Fruit fly (Drosophila melanogaster) whole organism, embryonic: ENCODE results near the gene Dpp10.

Experiments
- Abd-B ChIP-seq: fragments of 200-800 bp; sonication (Bioruptor generic); optimal IDR thresholded peaks from 2 replicates; lab custom pipeline; 2018; ENCODE audit warnings: missing biosample characterization, mild to moderate bottlenecking, missing genetic modification characterization, moderate library complexity
- Awh ChIP-seq: fragments of 200-800 bp; sonication (Bioruptor generic); IDR thresholded peaks from 2 replicates; pipeline ENCODE4, ENCODE4 v1.3.6; 2022; ENCODE audit warnings: missing biosample characterization, missing genetic modification characterization
- BEAF-32 ChIP-seq: fragments of 200-800 bp; sonication (Bioruptor generic); optimal IDR thresholded peaks from 3 replicates; lab custom pipeline; 2017; ENCODE audit warnings: missing biosample characterization, missing genetic modification characterization, mild to moderate bottlenecking, moderate library complexity, missing genetic modification reagents
- CG10321 ChIP-seq: fragments of 200-800 bp; sonication (Bioruptor generic); IDR thresholded peaks from 2 replicates; pipeline ENCODE4 v1.3.6; 2022; ENCODE audit warnings: missing biosample characterization, missing genetic modification characterization
- CG11085 ChIP-seq: fragments of 200-800 bp; sonication (Bioruptor generic); IDR thresholded peaks from 2 replicates; pipeline ENCODE4 v1.3.6; 2022; ENCODE audit warnings: missing biosample characterization, missing genetic modification characterization
- CG12659 ChIP-seq: fragments of 200-800 bp; sonication (Bioruptor generic); optimal IDR thresholded peaks from 3 replicates; lab custom pipeline; 2017; ENCODE audit warnings: mild to moderate bottlenecking, missing biosample characterization, missing genetic modification reagents, missing genetic modification characterization
- CG13424 ChIP-seq: fragments of 200-800 bp; sonication (Bioruptor generic); optimal IDR thresholded peaks from 2 replicates; lab custom pipeline; 2019; ENCODE audit warnings: missing biosample characterization, mild to moderate bottlenecking, missing genetic modification characterization, moderate library complexity
- CG13775 ChIP-seq: fragments of 200-800 bp; sonication (Bioruptor generic); optimal IDR thresholded peaks from 3 replicates; lab custom pipeline; 2017; ENCODE audit warnings: missing biosample characterization, mild to moderate bottlenecking, missing genetic modification characterization
- CG15601 ChIP-seq: fragments of 200-800 bp; sonication (Bioruptor generic); optimal IDR thresholded peaks from 3 replicates; lab custom pipeline; 2019; ENCODE audit warnings: missing biosample characterization, mild to moderate bottlenecking, missing genetic modification characterization, moderate library complexity
- CG1647 ChIP-seq: fragments of 200-800 bp; sonication (Bioruptor generic); optimal IDR thresholded peaks from 3 replicates; lab custom pipeline; 2016; ENCODE audit warnings: missing biosample characterization, missing genetic modification characterization
- CG16813 ChIP-seq: fragments of 200-800 bp; sonication (Bioruptor generic); IDR thresholded peaks from 3 replicates; pipeline ENCODE4 v1.3.6; 2022; ENCODE audit warnings: missing biosample characterization, missing genetic modification characterization; ENCODE audit not compliant: partially characterized antibody
- CG16815 ChIP-seq: fragments of 200-800 bp; sonication (Bioruptor generic); optimal IDR thresholded peaks from 3 replicates; lab custom pipeline; 2017; ENCODE audit warnings: missing biosample characterization, mild to moderate bottlenecking, missing genetic modification characterization
- CG17359 ChIP-seq: fragments of 200-800 bp; sonication (Bioruptor generic); optimal IDR thresholded peaks from 3 replicates; lab custom pipeline; 2018; ENCODE audit warnings: missing biosample characterization, mild to moderate bottlenecking, missing genetic modification characterization, moderate library complexity
- CG2129 ChIP-seq: fragments of 200-800 bp; sonication (Bioruptor generic); IDR thresholded peaks from 2 replicates; pipeline ENCODE4 v1.3.6; 2022; ENCODE audit warnings: missing biosample characterization, missing genetic modification characterization; ENCODE audit not compliant: partially characterized antibody
- CG33213 ChIP-seq: fragments of 200-800 bp; sonication (Bioruptor generic); optimal IDR thresholded peaks from 3 replicates; lab custom pipeline; 2016; ENCODE audit warnings: missing biosample characterization, missing genetic modification characterization
- CG3407 ChIP-seq: fragments of 200-800 bp; sonication (Bioruptor generic); optimal IDR thresholded peaks from 2 replicates; lab custom pipeline; 2018; ENCODE audit warnings: missing biosample characterization, mild to moderate bottlenecking, missing genetic modification characterization
- CG4404 ChIP-seq: fragments of 200-800 bp; sonication (Bioruptor generic); IDR thresholded peaks from 2 replicates; pipeline ENCODE4 v1.3.6; 2022; ENCODE audit warnings: missing biosample characterization, missing genetic modification characterization
- CG5953 ChIP-seq: fragments of 200-800 bp; sonication (Bioruptor generic); IDR thresholded peaks from 2 replicates; pipeline ENCODE4 v1.3.6; 2022; ENCODE audit warnings: missing biosample characterization, missing genetic modification characterization
- CG6175 ChIP-seq: fragments of 200-800 bp; sonication (Bioruptor generic); IDR thresholded peaks from 3 replicates; pipeline ENCODE4 v1.3.6; 2022; ENCODE audit warnings: missing biosample characterization, missing genetic modification characterization
- Deaf1 ChIP-seq: fragments of 200-800 bp; optimal IDR thresholded peaks from 3 replicates; lab custom pipeline; 2019; ENCODE audit warnings: missing biosample characterization, mild to moderate bottlenecking, missing genetic modification characterization, moderate library complexity
- GATAe ChIP-seq: fragments of 200-800 bp; sonication (Bioruptor generic); conservative IDR thresholded peaks from 2 replicates; pipeline ENCODE4 v1.3.6; 2022; ENCODE audit warnings: missing biosample characterization, missing genetic modification characterization
- Lpt ChIP-seq: fragments of >200 bp; optimal IDR thresholded peaks from 2 replicates; lab custom pipeline; 2018; ENCODE audit warnings: missing biosample characterization, missing genetic modification characterization
- Myb ChIP-seq: fragments of 200-800 bp; sonication (Bioruptor generic); optimal IDR thresholded peaks from 2 replicates; lab custom pipeline; 2016; ENCODE audit warnings: missing biosample characterization, missing genetic modification characterization
- Vsx1 ChIP-seq: fragments of 200-800 bp; sonication (Bioruptor generic); optimal IDR thresholded peaks from 2 replicates; lab custom pipeline; 2017; ENCODE audit warnings: missing biosample characterization, mild to moderate bottlenecking, missing genetic modification characterization, missing genetic modification reagents
- Xrp1 ChIP-seq: fragments of 200-800 bp; sonication (Bioruptor generic); IDR thresholded peaks from 2 replicates; pipeline ENCODE4 v1.3.6; 2022; ENCODE audit warnings: missing biosample characterization, missing genetic modification characterization
- ase ChIP-seq: fragments of 200-800 bp; sonication (Bioruptor generic); IDR thresholded peaks from 3 replicates; pipeline ENCODE4 v1.3.6; 2022; ENCODE audit warnings: missing biosample characterization, missing genetic modification characterization
- ash1 ChIP-seq: fragments of 200-800 bp; sonication (Bioruptor generic); optimal IDR thresholded peaks from 2 replicates; lab custom pipeline; 2018; ENCODE audit warnings: missing biosample characterization, mild to moderate bottlenecking, missing genetic modification characterization
- bigmax ChIP-seq: fragments of 200-800 bp; sonication (Bioruptor generic); optimal IDR thresholded peaks from 2 replicates; lab custom pipeline; 2018; ENCODE audit warnings: missing biosample characterization, mild to moderate bottlenecking, missing genetic modification characterization
- br ChIP-seq: fragments of >200 bp; optimal IDR thresholded peaks from 2 replicates; lab custom pipeline; 2017
- dysf ChIP-seq: fragments of 200-800 bp; sonication (Bioruptor generic); IDR thresholded peaks from 3 replicates; pipeline ENCODE4 v1.3.6; 2022; ENCODE audit warnings: missing biosample characterization, missing genetic modification characterization
- esg ChIP-seq: fragments of 200-800 bp; sonication (Bioruptor generic); conservative IDR thresholded peaks from 2 replicates; pipeline ENCODE4 v1.3.6; 2022; ENCODE audit warnings: missing biosample characterization, missing genetic modification characterization
- fd64A ChIP-seq: fragments of 200-800 bp; sonication (Bioruptor generic); optimal IDR thresholded peaks from 3 replicates; lab custom pipeline; 2018; ENCODE audit warnings: missing biosample characterization, mild to moderate bottlenecking, missing genetic modification characterization
- gcm ChIP-seq: fragments of 200-800 bp; sonication (Bioruptor generic); optimal IDR thresholded peaks from 2 replicates; lab custom pipeline; 2019; ENCODE audit warnings: missing biosample characterization, mild to moderate bottlenecking, missing genetic modification characterization, moderate library complexity
- gsb-n ChIP-seq: fragments of 200-800 bp; sonication (Bioruptor generic); optimal IDR thresholded peaks from 3 replicates; lab custom pipeline; 2018; ENCODE audit warnings: missing biosample characterization, mild to moderate bottlenecking, missing genetic modification characterization
- lbe ChIP-seq: fragments of 200-800 bp; sonication (Bioruptor generic); optimal IDR thresholded peaks from 2 replicates; lab custom pipeline; 2016; ENCODE audit warnings: missing biosample characterization, mild to moderate bottlenecking, missing genetic modification characterization
- nmo ChIP-seq: fragments of 200-800 bp; sonication (Bioruptor generic); optimal IDR thresholded peaks from 2 replicates; lab custom pipeline; 2018; ENCODE audit warnings: missing biosample characterization, mild to moderate bottlenecking, missing genetic modification characterization, moderate library complexity
- pan ChIP-seq, 4 experiments: fragments of >200 bp in 3 of 4; fragments of 200-800 bp in 1 of 4; sonication (Bioruptor generic) in 1 of 4; optimal IDR thresholded peaks in 3 of 4; IDR thresholded peaks in 1 of 4; 2 replicates each; pipeline versions ENCODE4 v1.3.6 to Lab custom; 2017 to 2022; ENCODE audit warnings: missing biosample characterization in 2 of 4, missing genetic modification characterization in 2 of 4, mixed read lengths in 1 of 4
- pita ChIP-seq: fragments of 200-800 bp; sonication (Bioruptor generic); optimal IDR thresholded peaks from 2 replicates; lab custom pipeline; 2017; ENCODE audit warnings: missing biosample characterization, mild to moderate bottlenecking, missing genetic modification characterization
- pnt ChIP-seq: fragments of 200-800 bp; sonication (Bioruptor generic); optimal IDR thresholded peaks from 3 replicates; lab custom pipeline; 2016; ENCODE audit warnings: missing biosample characterization, missing genetic modification characterization
- prd ChIP-seq, 3 experiments: fragments of >200 bp in 2 of 3; fragments of 200-800 bp in 1 of 3; sonication (Bioruptor generic) in 1 of 3; optimal IDR thresholded peaks in 2 of 3; IDR thresholded peaks in 1 of 3; 2 replicates in 2 of 3; 3 replicates in 1 of 3; pipeline versions ENCODE4 v1.3.6 to Lab custom; 2017 to 2022; ENCODE audit warnings: missing biosample characterization in 1 of 3, missing genetic modification characterization in 1 of 3
- sd ChIP-seq: fragments of 200-800 bp; sonication (Bioruptor generic); optimal IDR thresholded peaks from 3 replicates; lab custom pipeline; 2018; ENCODE audit warnings: missing biosample characterization, mild to moderate bottlenecking, missing genetic modification characterization, moderate library complexity
- seq ChIP-seq: fragments of 200-800 bp; sonication (Bioruptor generic); IDR thresholded peaks from 2 replicates; pipeline ENCODE4 v1.3.6; 2022; ENCODE audit warnings: missing biosample characterization, missing genetic modification characterization
- slbo ChIP-seq: fragments of 200-800 bp; sonication (Bioruptor generic); IDR thresholded peaks from 2 replicates; pipeline ENCODE4 v1.3.6; 2022; ENCODE audit warnings: missing biosample characterization, missing genetic modification characterization
- so ChIP-seq: fragments of 200-800 bp; sonication (Bioruptor generic); IDR thresholded peaks from 3 replicates; pipeline ENCODE4 v1.3.6; 2022; ENCODE audit warnings: missing biosample characterization, missing genetic modification characterization
- tna ChIP-seq: fragments of 200-800 bp; sonication (Bioruptor generic); IDR thresholded peaks from 2 replicates; pipeline ENCODE4 v1.3.6; 2022; ENCODE audit warnings: missing biosample characterization, missing genetic modification characterization; ENCODE audit not compliant: partially characterized antibody
- vfl ChIP-seq: fragments of 200-800 bp; sonication (Bioruptor generic); optimal IDR thresholded peaks from 2 replicates; lab custom pipeline; 2016; ENCODE audit warnings: missing biosample characterization, missing genetic modification characterization
- vnd ChIP-seq: fragments of 200-800 bp; sonication (Bioruptor generic); IDR thresholded peaks from 3 replicates; pipeline ENCODE4 v1.3.6; 2022; ENCODE audit warnings: missing biosample characterization, missing genetic modification characterization; ENCODE audit not compliant: partially characterized antibody

Gene Dpp10

DNA sequence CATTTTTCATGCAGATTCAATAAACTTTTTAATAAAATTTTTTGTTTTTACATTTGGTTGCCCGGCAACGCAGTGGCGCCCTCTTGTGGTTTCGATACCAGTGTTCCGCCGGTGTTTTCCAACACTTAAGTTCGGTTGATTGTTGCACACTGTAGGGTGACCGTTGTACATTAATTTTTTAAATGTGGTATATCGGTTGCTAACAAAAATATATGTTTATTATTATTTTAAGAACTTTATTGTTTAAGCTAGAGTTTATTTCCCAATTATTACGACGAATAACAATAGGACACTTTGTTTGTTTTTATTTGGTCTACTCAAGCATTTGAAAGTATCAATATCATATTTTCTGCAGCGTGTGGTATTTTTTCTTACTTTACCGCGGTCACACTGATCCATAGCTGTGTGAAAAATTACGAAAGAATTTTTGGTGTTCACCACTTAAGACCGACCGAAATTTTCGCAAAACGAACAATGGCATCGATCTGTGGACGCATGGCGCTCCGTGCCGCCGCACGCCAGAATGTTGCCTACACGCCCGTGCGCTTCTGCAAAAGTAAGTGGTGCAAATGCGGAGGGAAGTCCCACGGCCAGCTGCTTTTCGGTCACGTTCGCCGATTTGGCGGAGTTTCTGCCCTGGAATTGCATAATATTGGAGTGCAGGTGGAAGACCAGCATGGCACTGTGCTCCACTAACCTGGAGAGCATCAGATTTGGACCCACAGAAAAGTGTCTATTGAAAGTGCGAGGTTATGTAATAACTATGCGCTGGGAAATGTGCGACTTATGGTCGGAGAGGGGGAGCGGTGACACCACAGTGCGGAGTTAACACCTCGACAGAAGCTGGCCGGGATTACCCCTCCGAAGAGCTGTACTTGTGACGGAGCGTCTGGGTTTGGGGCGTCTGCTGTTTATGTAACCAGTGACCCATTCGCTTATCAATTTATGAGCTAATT, 43.2 kb downstream of the Dpp10 start, which contains the start of the genes IFT52 and COX5B (continued):
- TF ChIP-seq BEAF-32 (GFP tag; lab: Kevin White, UChicago) (peak; percentile 62), CG13775 (GFP tag; lab: Kevin White, UChicago) (peak; percentile 41), pan (optimal IDR thresholded peaks at IDR 0.05; lab: Kevin White, UChicago) (no peak), pan (GFP tag; optimal IDR thresholded peaks at IDR 0.05 in 1 of 2, IDR thresholded peaks at IDR 0.05 in 1 of 2) (peak in 1 of 2 experiments; percentile 37), CG2129 (GFP tag; lab: Robert Waterston, UW) (no peak), bigmax (GFP tag; lab: Kevin White, UChicago) (peak; percentile 85), pita (no peak), slbo (peak; percentile 89), CG15601 (peak; percentile 73), GATAe (no peak), CG4404 (GFP tag; lab: Robert Waterston, UW) (peak; percentile 47), CG1647 (peak; percentile 77), CG16815 (GFP tag; lab: Kevin White, UChicago) (peak; percentile 49), gcm (GFP tag; lab: Kevin White, UChicago) (no peak), vnd (GFP tag; lab: Robert Waterston, UW) (0 out of 3 replicates have a peak, but pooled peaks have one; percentile 10), CG10321 (GFP tag; lab: Robert Waterston, UW) (no peak), Myb (no peak), Xrp1 (GFP tag; lab: Robert Waterston, UW) (peak; percentile 48; the same call in 1 of the 2 replicates), CG13424 (tag; lab: Kevin White, UChicago) (no peak), seq (GFP tag; lab: Robert Waterston, UW) (no peak), CG11085 (peak; percentile 82), esg (no peak), fd64A (GFP tag; lab: Kevin White, UChicago) (no peak), dysf (GFP tag; lab: Robert Waterston, UW) (peak; percentile 64), Vsx1 (GFP tag; lab: Kevin White, UChicago) (no peak), ash1 (peak; percentile 53), CG5953 (GFP tag; lab: Robert Waterston, UW) (peak; percentile 32; the same call in 1 of the 2 replicates), nmo (GFP tag; lab: Kevin White, UChicago) (peak; percentile 72), CG33213 (GFP tag; lab: Kevin White, UChicago) (peak; percentile 86), CG12659 (GFP tag; lab: Kevin White, UChicago) (peak; percentile 83), pnt (peak; percentile 55), Lpt (GFP tag; lab: Kevin White, UChicago) (no peak), Abd-B (GFP tag; lab: Kevin White, UChicago) (peak; percentile 67), CG3407 (GFP tag; lab: Kevin White, UChicago) (no peak), so (GFP tag; lab: Robert Waterston, UW) (no peak), prd (optimal IDR thresholded peaks at IDR 0.05; lab: Kevin White, UChicago) (no peak), prd (GFP tag; IDR thresholded peaks at IDR 0.05; lab: Robert Waterston, UW) (peak; percentile 66), br (lab: Kevin White, UChicago) (no peak), CG16813 (GFP tag; lab: Robert Waterston, UW) (peak; percentile 44), Awh (GFP tag; lab: Robert Waterston, UW) (no peak), CG6175 (GFP tag; lab: Robert Waterston, UW) (peak; percentile 42; the same call in 1 of the 3 replicates), ase (GFP tag; lab: Robert Waterston, UW) (no peak; the same call in 2 of the 3 replicates), tna (GFP tag; lab: Robert Waterston, UW) (no peak), vfl (GFP tag; lab: Kevin White, UChicago) (no peak), lbe (GFP tag; lab: Kevin White, UChicago) (no peak), sd (tag; lab: Kevin White, UChicago) (peak; percentile 57), gsb-n (peak; percentile 43), Deaf1 (tag; lab: Kevin White, UChicago) (no peak), CG17359 (peak; percentile 68)
